Fruit fly (Drosophila melanogaster) whole organism: ENCODE results near the gene Sem1.

Source experiments
- CG8478 ChIP-seq: fragments of >200 bp; optimal IDR thresholded peaks from 2 replicates; lab custom pipeline; 2018; ENCODE audit warnings: inconsistent platforms
- pan ChIP-seq: fragments of >200 bp; optimal IDR thresholded peaks from 2 replicates; lab custom pipeline; 2017
- psq ChIP-seq: fragments of >200 bp; optimal IDR thresholded peaks from 2 replicates; lab custom pipeline; 2017

dm6 chr2L:7028990-7029389, 34.8 kb upstream of the Sem1 start:
- TF ChIP-seq CG8478 (lab: Kevin White, UChicago) (no peak), psq (no peak), pan (lab: Kevin White, UChicago) (no peak)
